Fruit fly (Drosophila melanogaster): ENCODE measurements around the gene CG17129.

The CG17129 gene

dm6 chr3L:699368-700150, 19.4 kb upstream of the CG17129 start (continued):
- no peak for TF ChIP-seq Nf-YA (GFP tag; IDR thresholded peaks at IDR 0.05)
- peak; percentile 52 for TF ChIP-seq Sox100B (GFP tag; optimal IDR thresholded peaks at IDR 0.05)
- TF ChIP-seq CG3065 (GFP tag; optimal IDR thresholded peaks at IDR 0.05): no peak
- TF ChIP-seq Hr51 (GFP tag; optimal IDR thresholded peaks at IDR 0.05): peak in 1 of 2 experiments; percentile 64
- TF ChIP-seq CG14050 (GFP tag; IDR thresholded peaks at IDR 0.05): 0 out of 3 replicates have a peak, but pooled peaks have one; percentile 8
- peak; percentile 11 for TF ChIP-seq CG9609 (GFP tag; optimal IDR thresholded peaks at IDR 0.05)
- peak; percentile 24 for TF ChIP-seq CG12155 (GFP tag; optimal IDR thresholded peaks at IDR 0.05)
- peak; percentile 5 for TF ChIP-seq ind (GFP tag; optimal IDR thresholded peaks at IDR 0.05)
- TF ChIP-seq CG17829 (tag; optimal IDR thresholded peaks at IDR 0.05): peak; percentile 13
- no peak for TF ChIP-seq Hey (tag; optimal IDR thresholded peaks at IDR 0.05)
- TF ChIP-seq sens (GFP tag): peak; percentile 95
- no peak for TF ChIP-seq cwo (GFP tag; optimal IDR thresholded peaks at IDR 0.05)
- peak; percentile 9 for TF ChIP-seq CG17568 (GFP tag; optimal IDR thresholded peaks at IDR 0.05)
- TF ChIP-seq CG15269 (tag; optimal IDR thresholded peaks at IDR 0.05): peak; percentile 40
- peak; percentile 51 for TF ChIP-seq CG9727 (GFP tag; optimal IDR thresholded peaks at IDR 0.05)
- TF ChIP-seq CG4282 (GFP tag; optimal IDR thresholded peaks at IDR 0.05): no peak
- TF ChIP-seq CG1792 (GFP tag; optimal IDR thresholded peaks at IDR 0.05): no peak
- TF ChIP-seq D19B (GFP tag; optimal IDR thresholded peaks at IDR 0.05): peak; percentile 1
- TF ChIP-seq schlank (tag; optimal IDR thresholded peaks at IDR 0.05): peak; percentile 5
- TF ChIP-seq CG11504 (tag; optimal IDR thresholded peaks at IDR 0.05): peak; percentile 47
- peak; percentile 43; the same call in 1 of the 2 replicates for TF ChIP-seq klu (GFP tag; IDR thresholded peaks at IDR 0.05)
- no peak for TF ChIP-seq CG14965 (GFP tag; optimal IDR thresholded peaks at IDR 0.05; ENCODE audit: borderline replicate concordance)
- peak; percentile 30 for TF ChIP-seq CG4820 (GFP tag; optimal IDR thresholded peaks at IDR 0.05)
- TF ChIP-seq Adf1 (GFP tag; IDR thresholded peaks at IDR 0.05): peak; percentile 94
- peak; percentile 14; the same call in 1 of the 4 replicates for TF ChIP-seq Dll (GFP tag; IDR thresholded peaks at IDR 0.05; ENCODE audit: partially characterized antibody)
- peak; percentile 33 for TF ChIP-seq CG14710 (tag; optimal IDR thresholded peaks at IDR 0.05)
- TF ChIP-seq luna (GFP tag; optimal IDR thresholded peaks at IDR 0.05): no peak
- peak in 1 of 2 experiments; percentile 11 for TF ChIP-seq Pdp1 (GFP tag; optimal IDR thresholded peaks at IDR 0.05)
- TF ChIP-seq Lpt (GFP tag; optimal IDR thresholded peaks at IDR 0.05): no peak
- TF ChIP-seq CG30431 (GFP tag; optimal IDR thresholded peaks at IDR 0.05): peak; percentile 14
- no peak for TF ChIP-seq Kr (GFP tag; optimal IDR thresholded peaks at IDR 0.05)
- 0 out of 2 replicates have a peak, but pooled peaks have one; percentile 9 for TF ChIP-seq lmd (GFP tag; IDR thresholded peaks at IDR 0.05)
- peak; percentile 13 for TF ChIP-seq CG12104 (GFP tag; optimal IDR thresholded peaks at IDR 0.05)
- TF ChIP-seq CG32767 (GFP tag; IDR thresholded peaks at IDR 0.05): no peak
- no peak for TF ChIP-seq Lhr (GFP tag; optimal IDR thresholded peaks at IDR 0.05)
- TF ChIP-seq Chrac-16 (GFP tag; optimal IDR thresholded peaks at IDR 0.05): peak; percentile 59
- peak; percentile 99 for TF ChIP-seq Deaf1 (tag; optimal IDR thresholded peaks at IDR 0.05)
- peak; percentile 9 for TF ChIP-seq Atf-2 (GFP tag; optimal IDR thresholded peaks at IDR 0.05)
- no peak for TF ChIP-seq CG7745 (tag; optimal IDR thresholded peaks at IDR 0.05)
- TF ChIP-seq ERR (GFP tag; optimal IDR thresholded peaks at IDR 0.05): no peak
- TF ChIP-seq phol (tag; optimal IDR thresholded peaks at IDR 0.05): peak; percentile 53
- TF ChIP-seq CG6813 (GFP tag; optimal IDR thresholded peaks at IDR 0.05): no peak
- peak; percentile 15 for TF ChIP-seq jumu (GFP tag; optimal IDR thresholded peaks at IDR 0.05)
- no peak for TF ChIP-seq CG14860 (GFP tag; IDR thresholded peaks at IDR 0.05; ENCODE audit: partially characterized antibody)
- peak; percentile 50 for TF ChIP-seq CG16815 (GFP tag; optimal IDR thresholded peaks at IDR 0.05)
- TF ChIP-seq Dbx (GFP tag; IDR thresholded peaks at IDR 0.05): no peak
- TF ChIP-seq CG13424 (tag; optimal IDR thresholded peaks at IDR 0.05): peak; percentile 53
- TF ChIP-seq D (optimal IDR thresholded peaks at IDR 0.05): no peak
- peak; percentile 46 for TF ChIP-seq D (GFP tag; optimal IDR thresholded peaks at IDR 0.05)
